Fruit fly (Drosophila melanogaster) whole organism, embryonic: ENCODE data around the gene COX7AL2.
A peak's percentile ranks its signal among the peaks of the same experiment; 100 is the strongest.

Experiments used
- C15 ChIP-seq: fragments of 200-800 bp; sonication (Bioruptor generic); IDR thresholded peaks from 3 replicates; pipeline ENCODE4 v1.3.6; 2022; ENCODE audit warnings: missing biosample characterization, missing genetic modification characterization
- CG10267 ChIP-seq: fragments of 200-800 bp; sonication (Bioruptor generic); optimal IDR thresholded peaks from 2 replicates; lab custom pipeline; 2018; ENCODE audit warnings: missing biosample characterization, mild to moderate bottlenecking, missing genetic modification characterization, moderate library complexity
- CG10366 ChIP-seq: fragments of 200-800 bp; sonication (Bioruptor generic); IDR thresholded peaks from 2 replicates; pipeline ENCODE4 v1.3.6; 2022; ENCODE audit warnings: missing biosample characterization, missing genetic modification characterization
- CG12219 ChIP-seq: fragments of 200-800 bp; sonication (Bioruptor generic); optimal IDR thresholded peaks from 3 replicates; lab custom pipeline; 2018; ENCODE audit warnings: missing biosample characterization, mild to moderate bottlenecking, missing genetic modification characterization
- CG12942 ChIP-seq: fragments of 200-800 bp; sonication (Bioruptor generic); optimal IDR thresholded peaks from 3 replicates; lab custom pipeline; 2016; ENCODE audit warnings: missing biosample characterization, missing genetic modification characterization
- CG13123 ChIP-seq: fragments of 200-800 bp; sonication (Bioruptor generic); optimal IDR thresholded peaks from 2 replicates; lab custom pipeline; 2016; ENCODE audit warnings: missing biosample characterization, missing genetic modification characterization
- CG18011 ChIP-seq: fragments of 200-800 bp; sonication (Bioruptor generic); optimal IDR thresholded peaks from 2 replicates; lab custom pipeline; 2017; ENCODE audit warnings: missing biosample characterization, missing genetic modification characterization, mild to moderate bottlenecking, moderate library complexity, missing genotype
- CG1832 ChIP-seq: fragments of 200-800 bp; sonication (Bioruptor generic); optimal IDR thresholded peaks from 2 replicates; lab custom pipeline; 2017; ENCODE audit warnings: missing biosample characterization, mild to moderate bottlenecking, missing genetic modification characterization, inconsistent platforms
- CG2116 ChIP-seq: fragments of 200-800 bp; sonication (Bioruptor generic); optimal IDR thresholded peaks from 3 replicates; lab custom pipeline; 2018; ENCODE audit warnings: missing biosample characterization, mild to moderate bottlenecking, missing genetic modification characterization
- CG31224 ChIP-seq: fragments of 200-800 bp; sonication (Bioruptor generic); IDR thresholded peaks from 2 replicates; pipeline ENCODE4 v1.3.6; 2022; ENCODE audit warnings: missing biosample characterization, missing genetic modification characterization
- CG34422 ChIP-seq: fragments of 200-800 bp; sonication (Bioruptor generic); IDR thresholded peaks from 3 replicates; pipeline ENCODE4 v1.3.6; 2022; ENCODE audit warnings: missing biosample characterization, missing genetic modification characterization
- CG4730 ChIP-seq: fragments of 200-800 bp; sonication (Bioruptor generic); IDR thresholded peaks from 2 replicates; pipeline ENCODE4 v1.3.6; 2022; ENCODE audit warnings: missing biosample characterization, missing genetic modification characterization
- CG6683 ChIP-seq: fragments of 200-800 bp; sonication (Bioruptor generic); optimal IDR thresholded peaks from 2 replicates; lab custom pipeline; 2017; ENCODE audit warnings: missing biosample characterization, mild to moderate bottlenecking, missing genetic modification characterization, missing genetic modification reagents
- CG6813 ChIP-seq: fragments of 200-800 bp; sonication (Bioruptor generic); optimal IDR thresholded peaks from 2 replicates; lab custom pipeline; 2017; ENCODE audit warnings: missing biosample characterization, missing genetic modification characterization, mild to moderate bottlenecking, moderate library complexity, missing genetic modification reagents
- CG9797 ChIP-seq: fragments of 200-800 bp; sonication (Bioruptor generic); optimal IDR thresholded peaks from 3 replicates; lab custom pipeline; 2018; ENCODE audit warnings: missing biosample characterization, mild to moderate bottlenecking, missing genetic modification characterization
- CTCF ChIP-seq: fragments of 200-800 bp; sonication (Bioruptor generic); optimal IDR thresholded peaks from 2 replicates; lab custom pipeline; 2017; ENCODE audit warnings: missing biosample characterization, mild to moderate bottlenecking, missing genetic modification characterization, moderate library complexity
- Dek ChIP-seq: fragments of 200-800 bp; sonication (Bioruptor generic); optimal IDR thresholded peaks from 3 replicates; lab custom pipeline; 2019; ENCODE audit warnings: missing biosample characterization, mild to moderate bottlenecking, missing genetic modification characterization, moderate library complexity
- E2f2 ChIP-seq: fragments of 200-800 bp; sonication (Bioruptor generic); IDR thresholded peaks from 2 replicates; pipeline ENCODE4 v1.3.6; 2022; ENCODE audit warnings: missing biosample characterization, missing genetic modification characterization
- Elba2 ChIP-seq: fragments of 200-800 bp; sonication (Bioruptor generic); optimal IDR thresholded peaks from 3 replicates; lab custom pipeline; 2016; ENCODE audit warnings: missing biosample characterization, missing genetic modification characterization
- Fer3 ChIP-seq: fragments of 200-800 bp; sonication (Bioruptor generic); optimal IDR thresholded peaks from 2 replicates; lab custom pipeline; 2018; ENCODE audit warnings: missing biosample characterization, mild to moderate bottlenecking, missing genetic modification characterization, moderate library complexity
- Gug ChIP-seq: fragments of 200-800 bp; sonication (Bioruptor generic); IDR thresholded peaks from 4 replicates; pipeline ENCODE4 v1.3.6; 2022; ENCODE audit warnings: missing biosample characterization, missing genetic modification characterization
- HLH54F ChIP-seq: fragments of 200-800 bp; sonication (Bioruptor generic); optimal IDR thresholded peaks from 3 replicates; lab custom pipeline; 2016; ENCODE audit warnings: missing biosample characterization, missing genetic modification characterization
- HmgD ChIP-seq: fragments of 200-800 bp; sonication (Bioruptor generic); optimal IDR thresholded peaks from 3 replicates; lab custom pipeline; 2016; ENCODE audit warnings: missing biosample characterization, missing genetic modification characterization
- Hsf ChIP-seq: fragments of 200-800 bp; sonication (Bioruptor generic); optimal IDR thresholded peaks from 3 replicates; lab custom pipeline; 2016; ENCODE audit warnings: missing biosample characterization, missing genetic modification characterization
- MESR4 ChIP-seq: fragments of 200-800 bp; sonication (Bioruptor generic); optimal IDR thresholded peaks from 2 replicates; lab custom pipeline; 2018; ENCODE audit warnings: missing biosample characterization, mild to moderate bottlenecking, missing genetic modification characterization, moderate library complexity
- NC2β ChIP-seq: fragments of 200-800 bp; sonication (Bioruptor generic); optimal IDR thresholded peaks from 2 replicates; lab custom pipeline; 2016; ENCODE audit warnings: missing biosample characterization, missing genetic modification characterization
- Neu2 ChIP-seq: fragments of 200-800 bp; sonication (Bioruptor generic); optimal IDR thresholded peaks from 3 replicates; lab custom pipeline; 2016; ENCODE audit warnings: missing biosample characterization, missing genetic modification characterization, borderline replicate concordance
- Oaz ChIP-seq: fragments of 200-800 bp; sonication (Bioruptor generic); IDR thresholded peaks from 2 replicates; pipeline ENCODE4 v1.3.6; 2022; ENCODE audit warnings: missing biosample characterization, missing genetic modification characterization
- Poxn ChIP-seq: fragments of 200-800 bp; sonication (Bioruptor generic); IDR thresholded peaks from 2 replicates; pipeline ENCODE4 v1.3.6; 2022; ENCODE audit warnings: missing biosample characterization, missing genetic modification characterization
- Rx ChIP-seq: fragments of 200-800 bp; sonication (Bioruptor generic); IDR thresholded peaks from 2 replicates; pipeline ENCODE4 v1.3.6; 2022; ENCODE audit warnings: missing biosample characterization, missing genetic modification characterization
- Sin3A ChIP-seq: fragments of >200 bp; optimal IDR thresholded peaks from 2 replicates; lab custom pipeline; 2018
- Sry-β ChIP-seq: fragments of 200-800 bp; sonication (Bioruptor generic); optimal IDR thresholded peaks from 2 replicates; lab custom pipeline; 2018; ENCODE audit warnings: missing biosample characterization, mild to moderate bottlenecking, missing genetic modification characterization, moderate library complexity
- az2 ChIP-seq: fragments of 200-800 bp; sonication (Bioruptor generic); optimal IDR thresholded peaks from 3 replicates; lab custom pipeline; 2016; ENCODE audit warnings: missing biosample characterization, missing genetic modification characterization
- croc ChIP-seq: fragments of 200-800 bp; sonication (Bioruptor generic); conservative IDR thresholded peaks from 3 replicates; pipeline ENCODE4 v1.3.6; 2022; ENCODE audit warnings: missing biosample characterization, missing genetic modification characterization
- gt ChIP-seq: fragments of 200-800 bp; sonication (Bioruptor generic); IDR thresholded peaks from 2 replicates; pipeline ENCODE4 v1.3.6; 2022; ENCODE audit warnings: missing biosample characterization, missing genetic modification characterization
- jumu ChIP-seq: fragments of 200-800 bp; sonication (Bioruptor generic); optimal IDR thresholded peaks from 3 replicates; lab custom pipeline; 2016; ENCODE audit warnings: missing biosample characterization, missing genetic modification characterization
- nerfin-2 ChIP-seq: fragments of 200-800 bp; sonication (Bioruptor generic); IDR thresholded peaks from 2 replicates; pipeline ENCODE4 v1.3.6; 2022; ENCODE audit warnings: missing biosample characterization, missing genetic modification characterization; ENCODE audit not compliant: partially characterized antibody
- p53 ChIP-seq: fragments of 200-800 bp; sonication (Bioruptor generic); optimal IDR thresholded peaks from 2 replicates; lab custom pipeline; 2016; ENCODE audit warnings: missing biosample characterization, missing genetic modification characterization
- pros ChIP-seq: fragments of 200-800 bp; sonication (Bioruptor generic); optimal IDR thresholded peaks from 3 replicates; lab custom pipeline; 2019; ENCODE audit warnings: missing biosample characterization, mild to moderate bottlenecking, missing genetic modification characterization, moderate library complexity
- psq ChIP-seq: fragments of 200-800 bp; sonication (Bioruptor generic); optimal IDR thresholded peaks from 2 replicates; lab custom pipeline; 2017; ENCODE audit warnings: missing biosample characterization, missing genetic modification characterization
- sens ChIP-seq: fragments of 200-800 bp; sonication (Bioruptor generic); peaks from one replicate; lab custom pipeline; 2016; ENCODE audit warnings: missing biosample characterization, missing genetic modification characterization
- shn ChIP-seq: fragments of 200-800 bp; sonication (Bioruptor generic); optimal IDR thresholded peaks from 3 replicates; lab custom pipeline; 2016; ENCODE audit warnings: missing biosample characterization, missing genetic modification characterization
- slbo ChIP-seq: fragments of 200-800 bp; sonication (Bioruptor generic); IDR thresholded peaks from 2 replicates; pipeline ENCODE4 v1.3.6; 2022; ENCODE audit warnings: missing biosample characterization, missing genetic modification characterization
- stwl ChIP-seq: fragments of 200-800 bp; sonication (Bioruptor generic); optimal IDR thresholded peaks from 3 replicates; lab custom pipeline; 2018; ENCODE audit warnings: missing biosample characterization, mild to moderate bottlenecking, missing genetic modification characterization, moderate library complexity
- trem ChIP-seq: fragments of 200-800 bp; optimal IDR thresholded peaks from 3 replicates; lab custom pipeline; 2019; ENCODE audit warnings: missing biosample characterization, mild to moderate bottlenecking, missing genetic modification characterization, moderate library complexity
- vvl ChIP-seq: fragments of 200-800 bp; sonication (Bioruptor generic); IDR thresholded peaks from 2 replicates; pipeline ENCODE4 v1.3.6; 2022; ENCODE audit warnings: missing biosample characterization, missing genetic modification characterization

COX7AL2 gene

dm6 chr2L:2161244-2162243 is 36.2 kb downstream of the COX7AL2 start (continued):
- no peak for TF ChIP-seq Neu2 (GFP tag; lab: Kevin White, UChicago)
- TF ChIP-seq Fer3 (tag; lab: Kevin White, UChicago), result no peak
- no peak for TF ChIP-seq C15 (GFP tag; lab: Robert Waterston, UW)
- no peak for TF ChIP-seq croc (GFP tag; lab: Robert Waterston, UW)
- TF ChIP-seq Dek (tag; lab: Kevin White, UChicago), result no peak
- no peak for TF ChIP-seq CG12942 (GFP tag; lab: Kevin White, UChicago)
- peak; percentile 34 for TF ChIP-seq HLH54F
- TF ChIP-seq CG4730 (GFP tag; lab: Robert Waterston, UW), result no peak
- TF ChIP-seq CG18011, result no peak
- TF ChIP-seq CG13123 (GFP tag; lab: Kevin White, UChicago), result no peak
- TF ChIP-seq Oaz (GFP tag; lab: Robert Waterston, UW), result no peak
- TF ChIP-seq pros (GFP tag; lab: Kevin White, UChicago), result peak; percentile 97
- TF ChIP-seq CTCF (GFP tag; lab: Kevin White, UChicago), result no peak
- peak; percentile 19 for TF ChIP-seq Hsf (GFP tag; lab: Kevin White, UChicago)
- TF ChIP-seq, all 482 proteins: peak for 212

dm6 chr2L:2155453-2155852 is 42.3 kb downstream of the COX7AL2 start, which contains the start of gene CG15382:
CG15382 (plus strand) TSS chr2L:2155753.
- no peak for TF ChIP-seq vvl (GFP tag; lab: Robert Waterston, UW)
- TF ChIP-seq E2f2 (GFP tag; lab: Robert Waterston, UW), result no peak
- no peak for TF ChIP-seq az2 (GFP tag; lab: Kevin White, UChicago)
- peak; percentile 38 for TF ChIP-seq Elba2 (GFP tag; lab: Kevin White, UChicago)
- no peak for TF ChIP-seq Rx (GFP tag; lab: Robert Waterston, UW)
- TF ChIP-seq psq (GFP tag; lab: Kevin White, UChicago), result no peak
- TF ChIP-seq, all 482 proteins: peak for 1

dm6 chr2L:2151544-2152290 is 46.0 kb downstream of the COX7AL2 start, which contains the start of gene AIF:
AIF (plus strand) TSS chr2L:2151754.
- TF ChIP-seq CG9797 (GFP tag; lab: Kevin White, UChicago) (peak; percentile 68), CG12219 (no peak), Gug (GFP tag; lab: Robert Waterston, UW) (no peak), gt (GFP tag; lab: Robert Waterston, UW) (no peak), CG6813 (GFP tag; lab: Kevin White, UChicago) (no peak), CG6683 (no peak), sens (peak; percentile 37), slbo (GFP tag; lab: Robert Waterston, UW) (no peak), jumu (GFP tag; lab: Kevin White, UChicago) (no peak), MESR4 (GFP tag; lab: Kevin White, UChicago) (peak; percentile 63), nerfin-2 (GFP tag; lab: Robert Waterston, UW) (0 out of 2 replicates have a peak, but pooled peaks have one; percentile 9), CG10267 (tag; lab: Kevin White, UChicago) (peak; percentile 18), Poxn (GFP tag; lab: Robert Waterston, UW) (no peak), CG1832 (GFP tag; lab: Kevin White, UChicago) (no peak), CG2116 (GFP tag; lab: Kevin White, UChicago) (peak; percentile 30), trem (tag; lab: Kevin White, UChicago) (peak; percentile 54), CG34422 (GFP tag; lab: Robert Waterston, UW) (peak; percentile 93), CG10366 (GFP tag; lab: Robert Waterston, UW) (no peak), HmgD (GFP tag; lab: Kevin White, UChicago) (no peak), NC2β (peak; percentile 17), vvl (GFP tag; lab: Robert Waterston, UW) (0 out of 2 replicates have a peak, but pooled peaks have one; percentile 36), p53 (GFP tag; lab: Kevin White, UChicago) (no peak), Sry-β (GFP tag; lab: Kevin White, UChicago) (peak; percentile 93), stwl (tag; lab: Kevin White, UChicago) (peak; percentile 32), CG31224 (no peak), shn (GFP tag; lab: Kevin White, UChicago) (no peak), Sin3A (peak; percentile 67)
